Fruit fly (Drosophila melanogaster): ENCODE results near the gene Ada1-1.

dm6 chr2L:11989729-11990128 is 6.9 kb upstream of the Ada1-1 start, which contains the start of the genes zuc and dgt2:
- no peak for TF ChIP-seq Myc (optimal IDR thresholded peaks at IDR 0.05)
- no peak for TF ChIP-seq psq (GFP tag; optimal IDR thresholded peaks at IDR 0.05)
- TF ChIP-seq CG32264 (GFP tag; optimal IDR thresholded peaks at IDR 0.05), result no peak
- no peak for TF ChIP-seq N (GFP tag; optimal IDR thresholded peaks at IDR 0.05)

All from whole organism, wandering third instar larva.